Worm (Caenorhabditis elegans) whole organism, L4 larva: ENCODE results near the gene ins-12.
A peak's percentile ranks its signal among the peaks of the same experiment; 100 is the strongest.

Experiments used
- F10B5.3 ChIP-seq: sonication (generic microtip); optimal IDR thresholded peaks from 2 replicates; lab custom pipeline; 2016; ENCODE audit warnings: mild to moderate bottlenecking, missing genetic modification characterization, missing compliant biosample characterization
- F44E2.7 ChIP-seq: fragments of 200-800 bp; sonication (Bioruptor generic); IDR thresholded peaks from 2 replicates; pipeline ENCODE4 v2.1.2; 2022; ENCODE audit warnings: missing genetic modification characterization, missing compliant biosample characterization
- T26A8.4 ChIP-seq: fragments of 200-800 bp; sonication (Bioruptor generic); IDR thresholded peaks from 2 replicates; pipeline ENCODE4 v1.3.6; 2022; ENCODE audit warnings: missing genetic modification characterization, missing compliant biosample characterization
- aha-1 ChIP-seq: fragments of 150-350 bp; peaks from one replicate; lab custom pipeline; 2014; ENCODE audit warnings: missing biosample characterization, missing genetic modification characterization
- ama-1 ChIP-seq: fragments of 150-350 bp; optimal IDR thresholded peaks from 2 replicates; lab custom pipeline; 2014; ENCODE audit warnings: inconsistent platforms, mixed read lengths
- ceh-28 ChIP-seq: fragments of 150-350 bp; optimal IDR thresholded peaks from 2 replicates; lab custom pipeline; 2014; ENCODE audit warnings: missing biosample characterization, missing genetic modification reagents, missing genetic modification characterization
- ceh-62 ChIP-seq: sonication (generic microtip); optimal IDR thresholded peaks from 2 replicates; lab custom pipeline; 2017; ENCODE audit warnings: missing biosample characterization, missing genetic modification characterization
- ces-1 ChIP-seq: fragments of 150-350 bp; sonication (generic microtip); optimal IDR thresholded peaks from 4 replicates; lab custom pipeline; 2014; ENCODE audit warnings: missing biosample characterization, missing genetic modification reagents, missing genetic modification characterization
- daf-16 ChIP-seq, 3 experiments: sonication (generic microtip); optimal IDR thresholded peaks; 2 replicates each; lab custom pipeline; 2016 to 2017; ENCODE audit warnings: missing genetic modification characterization in 3 of 3, missing genetic modification reagents in 3 of 3, mild to moderate bottlenecking in 2 of 3, missing compliant biosample characterization in 2 of 3, missing biosample characterization in 1 of 3, moderate library complexity in 1 of 3
- daf-8 ChIP-seq: fragments of 200-800 bp; sonication (Bioruptor generic); IDR thresholded peaks from 2 replicates; pipeline ENCODE4 v1.3.6; 2022; ENCODE audit warnings: missing genetic modification characterization, missing compliant biosample characterization
- egl-43 ChIP-seq: fragments of 200-800 bp; sonication (Bioruptor generic); IDR thresholded peaks from 2 replicates; pipeline ENCODE4 v1.3.6; 2022; ENCODE audit warnings: missing genetic modification reagents, missing genetic modification characterization, missing compliant biosample characterization
- gei-8 ChIP-seq: fragments of 200-800 bp; sonication (Bioruptor generic); optimal IDR thresholded peaks from 2 replicates; lab custom pipeline; 2018; ENCODE audit warnings: mild to moderate bottlenecking, missing genetic modification characterization, missing compliant biosample characterization
- hif-1 ChIP-seq, 2 experiments: sonication (generic microtip); optimal IDR thresholded peaks; 2 replicates each; lab custom pipeline; 2016 to 2017; ENCODE audit warnings: missing compliant biosample characterization in 2 of 2, missing genetic modification characterization in 2 of 2, missing genetic modification reagents in 2 of 2, missing genotype in 2 of 2, mild to moderate bottlenecking in 1 of 2
- hlh-11 ChIP-seq: fragments of 200-800 bp; sonication (Bioruptor generic); optimal IDR thresholded peaks from 2 replicates; lab custom pipeline; 2018; ENCODE audit warnings: mild to moderate bottlenecking, missing genetic modification characterization, missing compliant biosample characterization
- hlh-30 ChIP-seq: sonication (generic microtip); optimal IDR thresholded peaks from 2 replicates; lab custom pipeline; 2017; ENCODE audit warnings: antibody characterized with exemption, mild to moderate bottlenecking, missing genetic modification characterization, missing compliant biosample characterization; ENCODE audit not compliant: insufficient read depth
- lim-7 ChIP-seq: fragments of 200-800 bp; sonication (Bioruptor generic); IDR thresholded peaks from 2 replicates; pipeline ENCODE4 v1.3.6; 2022; ENCODE audit warnings: missing genetic modification characterization, missing compliant biosample characterization
- lin-13 ChIP-seq: fragments of 150-350 bp; optimal IDR thresholded peaks from 2 replicates; lab custom pipeline; 2014; ENCODE audit warnings: missing biosample characterization, missing genetic modification reagents, missing genetic modification characterization
- lin-15B ChIP-seq: fragments of 150-350 bp; sonication (generic microtip); optimal IDR thresholded peaks from 3 replicates; lab custom pipeline; 2014; ENCODE audit warnings: missing biosample characterization, missing genetic modification characterization
- lin-38 ChIP-seq: fragments of 200-800 bp; sonication (Bioruptor generic); IDR thresholded peaks from 2 replicates; pipeline ENCODE4 v1.3.6; 2022; ENCODE audit warnings: missing genetic modification reagents, missing genetic modification characterization, missing compliant biosample characterization
- mdt-29 ChIP-seq: fragments of 200-800 bp; sonication (Bioruptor generic); IDR thresholded peaks from 2 replicates; pipeline ENCODE4 v1.3.6; 2022; ENCODE audit warnings: missing genetic modification reagents, missing genetic modification characterization, missing compliant biosample characterization
- mes-2 ChIP-seq: sonication (generic microtip); optimal IDR thresholded peaks from 2 replicates; lab custom pipeline; 2016; ENCODE audit warnings: missing genotype, mild to moderate bottlenecking, missing genetic modification characterization, missing compliant biosample characterization; ENCODE audit not compliant: poor library complexity, severe bottlenecking
- mxl-2 ChIP-seq: fragments of 200-800 bp; sonication (Bioruptor generic); conservative IDR thresholded peaks from 2 replicates; pipeline ENCODE4 v1.3.6; 2022; ENCODE audit warnings: missing genetic modification reagents, missing genetic modification characterization, missing compliant biosample characterization
- mxl-3 ChIP-seq: fragments of 200-800 bp; sonication (Bioruptor generic); optimal IDR thresholded peaks from 2 replicates; lab custom pipeline; 2018; ENCODE audit warnings: mild to moderate bottlenecking, missing genetic modification characterization, missing compliant biosample characterization
- nhr-10 ChIP-seq: fragments of 150-350 bp; optimal IDR thresholded peaks from 2 replicates; lab custom pipeline; 2014; ENCODE audit warnings: missing biosample characterization, missing genetic modification characterization
- nhr-11 ChIP-seq: fragments of 150-350 bp; optimal IDR thresholded peaks from 2 replicates; lab custom pipeline; 2014; ENCODE audit warnings: missing biosample characterization, missing genetic modification characterization
- nhr-237 ChIP-seq: sonication (generic microtip); optimal IDR thresholded peaks from 2 replicates; lab custom pipeline; 2017; ENCODE audit warnings: missing biosample characterization, missing genetic modification characterization
- nhr-25 ChIP-seq: sonication (generic microtip); optimal IDR thresholded peaks from 2 replicates; lab custom pipeline; 2017; ENCODE audit warnings: missing genetic modification characterization, mild to moderate bottlenecking, missing compliant biosample characterization, antibody characterized with exemption, moderate library complexity, borderline replicate concordance; ENCODE audit not compliant: insufficient read depth
- nhr-28 ChIP-seq: fragments of 150-350 bp; optimal IDR thresholded peaks from 2 replicates; lab custom pipeline; 2014; ENCODE audit warnings: missing biosample characterization, missing genetic modification characterization
- nhr-48 ChIP-seq: sonication (generic microtip); optimal IDR thresholded peaks from 2 replicates; lab custom pipeline; 2016; ENCODE audit warnings: mild to moderate bottlenecking, missing genetic modification characterization, missing compliant biosample characterization
- nhr-6 ChIP-seq: fragments of 150-350 bp; optimal IDR thresholded peaks from 2 replicates; lab custom pipeline; 2014; ENCODE audit warnings: missing biosample characterization, missing genetic modification characterization
- nhr-76 ChIP-seq: fragments of 150-350 bp; optimal IDR thresholded peaks from 2 replicates; lab custom pipeline; 2014; ENCODE audit warnings: missing biosample characterization, missing genetic modification characterization
- nhr-77 ChIP-seq: fragments of 150-350 bp; optimal IDR thresholded peaks from 2 replicates; lab custom pipeline; 2014; ENCODE audit warnings: missing biosample characterization, missing genetic modification characterization
- pha-4 ChIP-seq, 2 experiments: fragments of 150-350 bp in 1 of 2; fragments of 200-800 bp in 1 of 2; sonication (Bioruptor generic) in 1 of 2; IDR thresholded peaks in 1 of 2; optimal IDR thresholded peaks in 1 of 2; 2 replicates each; pipeline versions ENCODE4 v1.3.6 to Lab custom; 2014 to 2022; ENCODE audit warnings: missing genetic modification characterization in 2 of 2, missing genetic modification reagents in 2 of 2, missing biosample characterization in 1 of 2, missing compliant biosample characterization in 1 of 2
- rbr-2 ChIP-seq: sonication (generic microtip); optimal IDR thresholded peaks from 2 replicates; lab custom pipeline; 2016; ENCODE audit warnings: missing genotype, missing genetic modification characterization, missing compliant biosample characterization
- saeg-2 ChIP-seq: fragments of 200-800 bp; sonication (Bioruptor generic); IDR thresholded peaks from 2 replicates; pipeline ENCODE4 v1.3.6; 2022; ENCODE audit warnings: missing genetic modification reagents, missing genetic modification characterization, missing compliant biosample characterization
- skn-1 ChIP-seq: fragments of 150-350 bp; optimal IDR thresholded peaks from 2 replicates; lab custom pipeline; 2014; ENCODE audit warnings: missing biosample characterization, missing genetic modification characterization
- unc-62 ChIP-seq, 3 experiments: fragments of 150-350 bp in 1 of 3; sonication (generic microtip); optimal IDR thresholded peaks in 2 of 3; peaks in 1 of 3; 1 replicate in 1 of 3; 2 replicates in 2 of 3; lab custom pipeline; 2014 to 2017; ENCODE audit warnings: missing biosample characterization in 3 of 3, missing genetic modification characterization in 3 of 3, missing genetic modification reagents in 3 of 3, missing genotype in 1 of 3
- zag-1 ChIP-seq: fragments of 150-350 bp; optimal IDR thresholded peaks from 2 replicates; lab custom pipeline; 2014; ENCODE audit warnings: missing biosample characterization, missing genetic modification characterization
- zfp-2 ChIP-seq: sonication (generic microtip); optimal IDR thresholded peaks from 2 replicates; lab custom pipeline; 2016; ENCODE audit warnings: mild to moderate bottlenecking, missing genetic modification characterization, missing compliant biosample characterization
- ztf-7 ChIP-seq: fragments of 150-350 bp; optimal IDR thresholded peaks from 2 replicates; lab custom pipeline; 2014; ENCODE audit warnings: missing biosample characterization, missing genetic modification characterization

ins-12 gene

DNA sequence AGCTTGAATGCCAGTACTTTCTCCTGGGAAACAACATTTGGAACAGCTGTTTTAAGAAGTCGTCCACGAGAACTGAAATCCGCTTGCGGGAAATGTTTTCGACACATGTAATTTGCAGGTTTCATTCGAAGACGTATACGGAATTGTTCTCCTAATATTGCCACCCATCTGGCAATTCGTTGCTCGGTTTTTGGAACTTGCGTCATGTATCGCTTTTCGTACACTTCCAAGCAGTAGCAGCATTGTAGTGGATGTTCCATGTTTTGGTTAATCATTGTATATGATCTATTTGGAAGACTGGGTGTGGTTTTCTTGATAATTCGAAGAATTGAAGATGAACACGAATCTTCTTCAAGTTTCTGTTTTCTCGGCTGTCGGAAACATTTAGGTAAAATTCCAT, 33.4 kb downstream of the ins-12 start:
- no peak for TF ChIP-seq mxl-3 (GFP tag; lab: Kevin White, UChicago)
- TF ChIP-seq unc-62 (GFP tag; optimal IDR thresholded peaks at IDR 0.05 in 1 of 2; lab: Kevin White, UChicago), result peak in 1 of 2 experiments; percentile 74
- TF ChIP-seq unc-62 (tag; optimal IDR thresholded peaks at IDR 0.05; lab: Kevin White, UChicago), result no peak
- TF ChIP-seq F44E2.7 (GFP tag; lab: Robert Waterston, UW), result no peak
- TF ChIP-seq nhr-48 (tag; lab: Kevin White, UChicago), result no peak
- no peak for TF ChIP-seq lin-13 (GFP tag; lab: Kevin White, UChicago)
- peak; percentile 91 for TF ChIP-seq aha-1 (tag; lab: Kevin White, UChicago)

DNA sequence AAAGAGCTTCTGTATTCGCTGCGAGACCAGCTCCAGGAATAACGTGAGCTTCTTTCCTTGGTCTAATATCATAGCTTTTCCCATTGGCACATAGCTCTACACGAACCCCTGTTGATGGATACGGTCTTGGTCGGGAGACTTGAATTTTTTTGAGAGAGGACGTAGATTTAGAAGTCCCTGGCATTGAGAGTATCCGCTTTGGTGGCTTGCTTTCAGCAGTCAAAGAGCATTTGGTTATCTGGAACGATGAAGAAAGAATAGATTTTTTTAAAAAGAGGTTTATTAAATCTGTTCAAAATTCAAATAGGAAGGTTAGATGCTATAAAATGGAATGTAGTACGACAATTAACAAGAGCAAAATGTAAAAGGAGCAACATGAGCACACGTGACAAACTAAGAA, 35.3 kb downstream of the ins-12 start, which contains the start of gene C17G10.13:
TSS of gene C17G10.13 (minus strand) at position 101 of the 400 bp plus-strand sequence.
- TF ChIP-seq hlh-30 (tag; lab: Kevin White, UChicago) (no peak), ces-1 (GFP tag; lab: Kevin White, UChicago) (no peak), T26A8.4 (no peak), ama-1 (no peak), ceh-62 (no peak), lim-7 (GFP tag; lab: Robert Waterston, UW) (no peak), F10B5.3 (tag; lab: Kevin White, UChicago) (no peak), F44E2.7 (GFP tag; lab: Robert Waterston, UW) (no peak), nhr-6 (tag; lab: Kevin White, UChicago) (no peak), zfp-2 (no peak), pha-4 (GFP tag; IDR thresholded peaks at IDR 0.05; lab: Robert Waterston, UW) (no peak), pha-4 (tag; optimal IDR thresholded peaks at IDR 0.05; lab: Kevin White, UChicago) (no peak), gei-8 (GFP tag; lab: Kevin White, UChicago) (no peak), nhr-76 (tag; lab: Kevin White, UChicago) (no peak), nhr-11 (tag; lab: Kevin White, UChicago) (no peak), nhr-10 (no peak), nhr-28 (tag; lab: Kevin White, UChicago) (no peak), nhr-77 (tag; lab: Kevin White, UChicago) (no peak)

DNA sequence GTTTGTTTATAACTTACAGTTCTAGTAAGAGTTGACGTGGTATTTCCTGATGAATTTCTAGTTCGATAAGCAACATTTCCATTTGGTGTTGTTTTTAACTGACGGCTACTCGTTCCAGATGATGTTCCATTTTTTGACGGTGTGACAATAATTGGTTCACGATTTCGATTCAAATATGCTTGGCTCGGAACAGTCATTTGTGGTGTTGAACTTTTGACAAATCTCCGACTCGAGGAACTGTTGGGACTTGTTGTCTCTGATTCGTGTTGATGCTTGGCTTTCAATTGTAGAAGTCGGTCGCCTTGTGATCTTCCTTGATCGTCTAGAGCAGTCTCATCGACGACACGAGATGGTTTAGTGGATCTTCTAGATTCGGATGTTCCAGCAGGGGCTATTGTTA, 37.1 kb downstream of the ins-12 start:
- TF ChIP-seq hif-1 (tag; optimal IDR thresholded peaks at IDR 0.05; lab: Kevin White, UChicago) (no peak), zag-1 (no peak), nhr-237 (tag; lab: Kevin White, UChicago) (no peak), unc-62 (GFP tag; optimal IDR thresholded peaks at IDR 0.05 in 1 of 2; lab: Kevin White, UChicago) (peak in 1 of 2 experiments; percentile 68), unc-62 (tag; optimal IDR thresholded peaks at IDR 0.05; lab: Kevin White, UChicago) (no peak), ztf-7 (tag; lab: Kevin White, UChicago) (no peak), lin-15B (tag; lab: Kevin White, UChicago) (no peak), mdt-29 (no peak)

DNA sequence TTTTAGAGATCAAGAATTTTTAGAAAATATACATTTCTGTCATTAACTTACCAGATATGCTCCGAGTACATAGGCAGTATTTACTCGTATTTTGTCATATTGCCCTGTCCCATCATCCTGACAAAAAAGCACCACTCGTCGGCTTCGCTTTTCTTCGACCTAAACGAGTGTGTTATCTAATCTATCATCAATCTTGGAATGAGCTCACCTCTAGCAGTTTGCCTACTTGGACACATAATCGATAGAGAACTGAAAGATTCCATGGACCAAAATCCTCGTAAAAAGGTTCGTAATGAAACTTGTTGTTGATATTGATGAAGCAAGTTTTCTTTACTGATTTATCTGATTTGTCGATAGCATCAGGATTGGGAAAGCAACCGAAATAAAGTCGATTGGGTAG, 38.4 kb downstream of the ins-12 start:
- TF ChIP-seq ceh-28 (tag; lab: Kevin White, UChicago) (no peak), nhr-76 (tag; lab: Kevin White, UChicago) (no peak), unc-62 (GFP tag; optimal IDR thresholded peaks at IDR 0.05 in 1 of 2; lab: Kevin White, UChicago) (peak in 1 of 2 experiments; percentile 52), unc-62 (tag; optimal IDR thresholded peaks at IDR 0.05; lab: Kevin White, UChicago) (no peak)

DNA sequence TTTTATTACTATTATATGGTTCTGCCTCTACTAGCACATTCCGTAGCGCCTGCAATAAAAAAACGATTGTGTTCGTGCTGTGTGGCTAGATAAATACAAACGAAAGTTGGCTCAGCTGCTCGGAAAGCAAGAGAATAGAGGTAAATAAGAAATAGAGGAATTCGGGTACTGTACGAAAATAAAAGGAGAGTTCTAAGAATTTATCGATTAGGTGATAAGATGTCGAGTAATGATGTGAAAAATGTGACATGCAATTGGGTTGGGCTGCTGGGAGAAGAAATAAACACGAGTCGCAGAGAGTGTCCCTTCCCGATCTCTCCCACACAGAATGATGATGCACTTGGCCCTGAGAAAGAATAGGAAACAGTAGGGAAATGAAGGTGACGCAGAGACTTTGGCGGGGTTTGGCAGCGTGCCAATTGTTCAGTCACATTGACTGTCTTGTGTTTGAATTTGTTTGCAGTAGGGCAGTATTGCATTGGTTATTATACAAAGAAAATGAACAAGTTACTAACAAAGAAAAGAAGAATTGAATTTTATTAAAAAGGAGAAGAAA, 39.0 kb downstream of the ins-12 start, which contains the start of gene cdc-14:
TSS of gene cdc-14 (minus strand) at position 51 of the 556 bp plus-strand sequence.
- TF ChIP-seq hif-1 (tag; optimal IDR thresholded peaks at IDR 0.05; lab: Kevin White, UChicago) (peak in 1 of 2 experiments; percentile 44), nhr-25 (tag; lab: Kevin White, UChicago) (peak; percentile 61), nhr-28 (tag; lab: Kevin White, UChicago) (peak; percentile 68), skn-1 (tag; lab: Kevin White, UChicago) (no peak), lin-38 (GFP tag; lab: Robert Waterston, UW) (peak; percentile 75), unc-62 (GFP tag; optimal IDR thresholded peaks at IDR 0.05 in 1 of 2; lab: Kevin White, UChicago) (peak in 1 of 2 experiments; percentile 87), unc-62 (tag; optimal IDR thresholded peaks at IDR 0.05; lab: Kevin White, UChicago) (no peak), pha-4 (GFP tag; IDR thresholded peaks at IDR 0.05; lab: Robert Waterston, UW) (no peak), pha-4 (tag; optimal IDR thresholded peaks at IDR 0.05; lab: Kevin White, UChicago) (peak; percentile 13), egl-43 (GFP tag; lab: Robert Waterston, UW) (no peak), hlh-11 (tag; lab: Kevin White, UChicago) (peak; percentile 85), zag-1 (no peak), mes-2 (peak; percentile 62), saeg-2 (GFP tag; lab: Robert Waterston, UW) (no peak), daf-8 (GFP tag; lab: Robert Waterston, UW) (no peak), nhr-77 (tag; lab: Kevin White, UChicago) (peak; percentile 63), mxl-2 (GFP tag; lab: Robert Waterston, UW) (no peak), daf-16 (GFP tag; optimal IDR thresholded peaks at IDR 0.05; lab: Kevin White, UChicago) (peak in 1 of 2 experiments; percentile 12), daf-16 (tag; optimal IDR thresholded peaks at IDR 0.05; lab: Kevin White, UChicago) (peak; percentile 56), nhr-11 (tag; lab: Kevin White, UChicago) (peak; percentile 86), rbr-2 (tag; lab: Kevin White, UChicago) (peak; percentile 32)
